Worm (Caenorhabditis elegans): Measurements from ENCODE around the gene F54D10.5.

DNA sequence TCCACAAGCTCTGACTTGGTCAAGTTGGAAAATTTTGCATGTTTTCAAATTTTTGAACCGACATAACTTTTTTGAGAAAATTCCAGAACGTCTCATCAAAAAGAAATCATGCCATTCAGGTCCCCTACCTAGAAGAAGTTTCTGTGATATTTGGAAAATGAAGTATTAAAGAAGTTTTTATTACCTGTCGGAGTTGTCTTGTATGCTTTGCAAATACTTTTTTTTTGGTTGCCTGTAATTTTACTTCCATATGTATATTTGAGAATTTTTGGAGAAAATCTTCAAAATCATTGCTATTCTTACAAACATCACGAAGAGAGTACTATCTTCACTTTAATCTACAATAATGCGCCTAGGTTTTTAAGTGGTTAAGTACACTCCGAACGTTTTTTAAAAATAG, 42.7 kb upstream of the F54D10.5 start, which contains the start of gene nhr-72:
- TF ChIP-seq F10B5.3 (tag; optimal IDR thresholded peaks at IDR 0.05) (no peak), ztf-11 (tag; optimal IDR thresholded peaks at IDR 0.05) (no peak), egl-27 (tag; optimal IDR thresholded peaks at IDR 0.05) (no peak), ceh-20 (GFP tag; IDR thresholded peaks at IDR 0.05) (no peak), lin-39 (tag; optimal IDR thresholded peaks at IDR 0.05) (no peak), ceh-62 (tag; optimal IDR thresholded peaks at IDR 0.05) (no peak), ces-1 (GFP tag; optimal IDR thresholded peaks at IDR 0.05) (no peak), skn-1 (tag; optimal IDR thresholded peaks at IDR 0.05) (no peak), nhr-76 (tag; optimal IDR thresholded peaks at IDR 0.05) (no peak), nhr-28 (tag; optimal IDR thresholded peaks at IDR 0.05) (no peak), nhr-48 (tag; optimal IDR thresholded peaks at IDR 0.05) (no peak), unc-130 (GFP tag; optimal IDR thresholded peaks at IDR 0.05) (no peak), hlh-30 (tag; optimal IDR thresholded peaks at IDR 0.05; ENCODE audit: insufficient read depth) (no peak), aly-2 (tag; optimal IDR thresholded peaks at IDR 0.05) (no peak)
